Fruit fly (Drosophila melanogaster): ENCODE results near the gene glob3.

The glob3 gene

DNA sequence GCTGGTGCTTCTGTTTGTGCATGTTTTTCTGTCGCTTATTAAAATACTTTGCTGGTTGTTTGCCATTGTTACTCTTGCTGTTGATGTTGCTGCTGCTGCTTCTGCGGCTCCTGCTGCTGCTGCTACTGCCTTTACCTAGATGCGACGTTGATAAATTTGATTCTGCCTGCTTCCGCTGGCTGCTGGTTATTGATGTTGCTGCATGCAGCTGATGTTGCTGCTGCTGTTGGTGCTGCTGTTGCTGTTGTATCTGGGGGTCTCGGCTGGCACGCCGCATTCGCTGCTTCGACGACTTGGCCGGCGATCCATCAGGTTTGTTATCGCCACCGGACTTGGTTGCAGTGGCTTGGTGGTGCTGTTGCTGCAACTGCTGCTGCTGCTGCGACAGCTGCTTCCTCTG, 47.5 kb downstream of the glob3 start:
- no peak for TF ChIP-seq CG17801 (GFP tag; optimal IDR thresholded peaks at IDR 0.05; ENCODE audit: partially characterized antibody)

DNA sequence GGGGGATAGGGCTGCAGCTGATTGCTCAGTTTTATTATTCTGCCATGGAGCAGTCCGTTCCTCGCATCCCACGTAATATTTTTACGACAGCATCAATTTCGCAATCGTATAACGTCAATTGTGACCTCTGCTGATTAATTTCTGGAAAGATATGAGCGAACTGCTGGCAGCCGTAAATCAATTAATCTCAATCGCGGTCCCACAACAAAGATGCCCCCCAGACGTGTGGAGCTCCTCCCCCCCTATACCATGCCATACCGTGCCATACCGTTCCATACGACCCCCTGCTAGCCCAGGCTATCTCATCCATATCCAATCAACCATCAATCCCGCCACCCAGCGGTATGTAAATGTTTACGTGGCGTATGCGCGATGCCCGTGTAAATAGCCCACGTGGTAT, 51.4 kb downstream of the glob3 start:
- no peak for TF ChIP-seq CG17801 (GFP tag; optimal IDR thresholded peaks at IDR 0.05; ENCODE audit: partially characterized antibody)
